Worm (Caenorhabditis elegans) whole organism, L1 larva: ENCODE measurements around the gene nhr-92.

Source experiments
- egl-13 ChIP-seq: sonication (generic microtip); optimal IDR thresholded peaks from 2 replicates; lab custom pipeline; 2016; ENCODE audit warnings: missing genotype, missing genetic modification reagents, missing genetic modification characterization, missing compliant biosample characterization
- mep-1 ChIP-seq: fragments of 150-350 bp; optimal IDR thresholded peaks from 2 replicates; lab custom pipeline; 2014; ENCODE audit warnings: missing biosample characterization, missing genetic modification characterization
- nhr-19 ChIP-seq: fragments of 200-800 bp; sonication (Bioruptor generic); conservative IDR thresholded peaks from 2 replicates; pipeline ENCODE4 v1.3.6; 2022; ENCODE audit warnings: missing genetic modification characterization, missing compliant biosample characterization
- nhr-77 ChIP-seq: fragments of 150-350 bp; optimal IDR thresholded peaks from 2 replicates; lab custom pipeline; 2014; ENCODE audit warnings: missing biosample characterization, missing genetic modification characterization
- unc-130 ChIP-seq: fragments of 150-350 bp; optimal IDR thresholded peaks from 2 replicates; lab custom pipeline; 2017; ENCODE audit warnings: missing biosample characterization, missing genetic modification characterization, inconsistent platforms
- unc-86 ChIP-seq: sonication (generic microtip); optimal IDR thresholded peaks from 2 replicates; lab custom pipeline; 2016; ENCODE audit warnings: missing genetic modification characterization, missing compliant biosample characterization

- no peak for TF ChIP-seq nhr-19
- TF ChIP-seq unc-130 (tag; lab: Kevin White, UChicago) = no peak
- TF ChIP-seq unc-86 (tag; lab: Kevin White, UChicago) = no peak
- TF ChIP-seq nhr-77 (tag; lab: Kevin White, UChicago) = no peak
- TF ChIP-seq egl-13 (tag; lab: Kevin White, UChicago) = no peak
- TF ChIP-seq mep-1 (tag; lab: Kevin White, UChicago) = no peak
Observed at ce11 chrIV:1628730-1629129, 8.8 kb downstream of the nhr-92 start.
